Fruit fly (Drosophila melanogaster) Kc167 (cell line): Measurements from ENCODE around the gene RpS30.

Experiments used
- Myc ChIP-seq: fragments of >200 bp; optimal IDR thresholded peaks from 2 replicates; lab custom pipeline; 2017; ENCODE audit warnings: missing external identifiers
- Sin3A ChIP-seq: fragments of >200 bp; optimal IDR thresholded peaks from 2 replicates; lab custom pipeline; 2018; ENCODE audit warnings: missing external identifiers
- psq ChIP-seq: fragments of >200 bp; optimal IDR thresholded peaks from 2 replicates; lab custom pipeline; 2017; ENCODE audit warnings: missing external identifiers

- TF ChIP-seq Sin3A (lab: Kevin White, UChicago) (no peak), Myc (no peak), psq (lab: Kevin White, UChicago) (no peak)
Measured at dm6 chr3R:20846316-20846715, 4.0 kb upstream of the RpS30 start.
